Fruit fly (Drosophila melanogaster) whole organism, wandering third instar larva: ENCODE measurements around the gene CG6118.

Experiments
- HLH106 ChIP-seq: fragments of 200-800 bp; optimal IDR thresholded peaks from 3 replicates; lab custom pipeline; 2019; ENCODE audit warnings: missing biosample characterization, mild to moderate bottlenecking, missing genetic modification characterization, moderate library complexity
- Hr78 ChIP-seq: fragments of >200 bp; optimal IDR thresholded peaks from 2 replicates; lab custom pipeline; 2017; ENCODE audit warnings: missing biosample characterization, missing genetic modification characterization
- OdsH ChIP-seq: fragments of 200-800 bp; sonication (Bioruptor generic); optimal IDR thresholded peaks from 2 replicates; lab custom pipeline; 2016; ENCODE audit warnings: missing biosample characterization, mild to moderate bottlenecking, missing genetic modification characterization
- dsf ChIP-seq: sonication (Bioruptor generic); optimal IDR thresholded peaks from 2 replicates; lab custom pipeline; 2016; ENCODE audit warnings: missing biosample characterization, missing genetic modification characterization, borderline replicate concordance
- woc ChIP-seq: sonication (Bioruptor generic); optimal IDR thresholded peaks from 2 replicates; lab custom pipeline; 2016; ENCODE audit warnings: missing biosample characterization, mild to moderate bottlenecking, missing genetic modification characterization

dm6 chr3R:15471742-15472141 lies 37.2 kb upstream of the CG6118 start:
- TF ChIP-seq Hr78 (GFP tag; lab: Kevin White, UChicago) (no peak), dsf (GFP tag; lab: Kevin White, UChicago) (no peak), OdsH (no peak), HLH106 (tag; lab: Kevin White, UChicago) (no peak), woc (no peak)
